Fruit fly (Drosophila melanogaster): ENCODE results near the gene Pxt.
A peak's percentile ranks its signal among the peaks of the same experiment; 100 is the strongest.

Pxt gene

dm6 chr3R:17700488-17701130 is 18.6 kb upstream of the Pxt start:
- TF ChIP-seq CG12391 (tag; optimal IDR thresholded peaks at IDR 0.05) = peak; percentile 99
- peak; percentile 16 for TF ChIP-seq CG3163 (GFP tag; optimal IDR thresholded peaks at IDR 0.05)
- no peak for TF ChIP-seq CG34224 (GFP tag; IDR thresholded peaks at IDR 0.05; ENCODE audit: partially characterized antibody)
- peak; percentile 99 for TF ChIP-seq CG7839 (tag; optimal IDR thresholded peaks at IDR 0.05)
- peak; percentile 98 for TF ChIP-seq H15 (GFP tag; IDR thresholded peaks at IDR 0.05)
- TF ChIP-seq TFAM (GFP tag; optimal IDR thresholded peaks at IDR 0.05) = peak; percentile 57
- peak; percentile 98 for TF ChIP-seq CG11504 (tag; optimal IDR thresholded peaks at IDR 0.05)
- TF ChIP-seq pum (GFP tag; optimal IDR thresholded peaks at IDR 0.05) = peak; percentile 63
- peak; percentile 95 for TF ChIP-seq Ets65A (GFP tag)
- peak; percentile 84 to 97 for TF ChIP-seq dpn (GFP tag; optimal IDR thresholded peaks at IDR 0.05)
- peak; percentile 95 for TF ChIP-seq CG9437 (GFP tag; optimal IDR thresholded peaks at IDR 0.05)
- TF ChIP-seq CG4730 (GFP tag; IDR thresholded peaks at IDR 0.05) = peak; percentile 98
- TF ChIP-seq CG4360 (GFP tag; IDR thresholded peaks at IDR 0.05) = peak; percentile 71; the same call in 1 of the 2 replicates
- TF ChIP-seq mld (GFP tag; IDR thresholded peaks at IDR 0.05; ENCODE audit: partially characterized antibody) = no peak
- peak; percentile 99 for TF ChIP-seq CG13296 (GFP tag; optimal IDR thresholded peaks at IDR 0.05)
- peak; percentile 76 for TF ChIP-seq chn (GFP tag; optimal IDR thresholded peaks at IDR 0.05)
- peak; percentile 95 for TF ChIP-seq CG5953 (GFP tag; IDR thresholded peaks at IDR 0.05)
- peak; percentile 98 for TF ChIP-seq seq (GFP tag; IDR thresholded peaks at IDR 0.05)
- TF ChIP-seq eve (GFP tag; optimal IDR thresholded peaks at IDR 0.05) = no peak
- TF ChIP-seq Oaz (GFP tag; IDR thresholded peaks at IDR 0.05) = peak; percentile 97
- peak; percentile 87 for TF ChIP-seq CG2116 (GFP tag; optimal IDR thresholded peaks at IDR 0.05)
- TF ChIP-seq ara (GFP tag; IDR thresholded peaks at IDR 0.05) = peak; percentile 96
- TF ChIP-seq CG11093 (GFP tag; IDR thresholded peaks at IDR 0.05) = peak; percentile 95; the same call in 2 of the 3 replicates
- TF ChIP-seq CG31365 (tag; optimal IDR thresholded peaks at IDR 0.05) = peak; percentile 63
- TF ChIP-seq scrt (GFP tag; optimal IDR thresholded peaks at IDR 0.05) = peak; percentile 97
- peak; percentile 98 for TF ChIP-seq lmd (GFP tag; IDR thresholded peaks at IDR 0.05)
- TF ChIP-seq CG14965 (GFP tag; optimal IDR thresholded peaks at IDR 0.05; ENCODE audit: borderline replicate concordance) = no peak
- TF ChIP-seq HmgZ (tag; optimal IDR thresholded peaks at IDR 0.05) = peak; percentile 97
- peak; percentile 99 for TF ChIP-seq gem (tag; optimal IDR thresholded peaks at IDR 0.05)
- peak; percentile 98 for TF ChIP-seq CG6689 (GFP tag; IDR thresholded peaks at IDR 0.05)
- no peak for TF ChIP-seq h (optimal IDR thresholded peaks at IDR 0.05)
- peak; percentile 100 for TF ChIP-seq Hmr (GFP tag; optimal IDR thresholded peaks at IDR 0.05)
- 0 out of 3 replicates have a peak, but pooled peaks have one; percentile 1 for TF ChIP-seq HLH4C (GFP tag; IDR thresholded peaks at IDR 0.05; ENCODE audit: partially characterized antibody)
- TF ChIP-seq CG10267 (tag; optimal IDR thresholded peaks at IDR 0.05) = peak; percentile 97
- TF ChIP-seq Lim3 (GFP tag; IDR thresholded peaks at IDR 0.05) = peak; percentile 94
- TF ChIP-seq bsh (GFP tag; optimal IDR thresholded peaks at IDR 0.05) = peak; percentile 95 to 99
- no peak for TF ChIP-seq CG7963 (GFP tag; IDR thresholded peaks at IDR 0.05; ENCODE audit: partially characterized antibody)
- TF ChIP-seq stwl (tag; optimal IDR thresholded peaks at IDR 0.05) = no peak
- peak; percentile 99 for TF ChIP-seq unpg (GFP tag; optimal IDR thresholded peaks at IDR 0.05)
- peak; percentile 96 for TF ChIP-seq CG11456 (GFP tag; IDR thresholded peaks at IDR 0.05)
- TF ChIP-seq jing (GFP tag; optimal IDR thresholded peaks at IDR 0.05) = peak; percentile 84
- TF ChIP-seq Lhr (GFP tag; optimal IDR thresholded peaks at IDR 0.05) = no peak
- TF ChIP-seq zen2 (GFP tag; IDR thresholded peaks at IDR 0.05; ENCODE audit: partially characterized antibody) = no peak
- TF ChIP-seq CG18011 (GFP tag; optimal IDR thresholded peaks at IDR 0.05) = peak; percentile 88
- peak; percentile 97 for TF ChIP-seq nom (GFP tag; optimal IDR thresholded peaks at IDR 0.05)
- TF ChIP-seq CG30403 (GFP tag; optimal IDR thresholded peaks at IDR 0.05) = peak; percentile 98
- TF ChIP-seq CG4617 (GFP tag; optimal IDR thresholded peaks at IDR 0.05; ENCODE audit: borderline replicate concordance) = peak; percentile 90
- TF ChIP-seq CG11247 (GFP tag; IDR thresholded peaks at IDR 0.05) = peak; percentile 97
- TF ChIP-seq hth (optimal IDR thresholded peaks at IDR 0.05) = no peak

All from whole organism, embryonic.